Fruit fly (Drosophila melanogaster): Measurements from ENCODE around the gene Nlp.

Nlp gene

DNA sequence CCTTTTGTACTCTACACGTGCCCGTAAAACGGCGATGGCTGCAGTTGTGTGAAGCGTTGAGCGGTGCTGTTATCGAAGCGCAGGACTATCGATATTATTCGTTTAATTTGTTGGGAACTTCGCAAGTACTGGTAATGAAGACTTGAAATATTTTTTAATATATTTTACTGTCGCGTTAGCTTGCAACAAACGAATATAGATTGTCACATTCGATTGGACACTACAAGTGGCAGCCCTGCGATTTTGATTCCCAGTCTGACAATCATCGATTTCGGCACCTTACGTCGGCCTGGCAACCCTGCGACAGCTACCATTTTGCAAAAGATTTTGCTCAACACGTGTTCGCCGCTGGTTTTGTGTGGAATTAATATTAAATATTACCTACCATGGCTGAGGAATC, at the start of gene Nlp, which contains the start of gene Nph (continued):
- TF ChIP-seq bbx (GFP tag; IDR thresholded peaks at IDR 0.05; ENCODE audit: partially characterized antibody) (peak; percentile 76), dmrt99B (tag; optimal IDR thresholded peaks at IDR 0.05) (no peak), Nf-YA (GFP tag; IDR thresholded peaks at IDR 0.05) (no peak), Ptx1 (GFP tag; IDR thresholded peaks at IDR 0.05) (no peak), Oli (tag; optimal IDR thresholded peaks at IDR 0.05) (no peak), vfl (GFP tag; optimal IDR thresholded peaks at IDR 0.05) (no peak), gt (GFP tag; IDR thresholded peaks at IDR 0.05) (no peak), en (GFP tag; optimal IDR thresholded peaks at IDR 0.05) (no peak), CG15601 (tag; optimal IDR thresholded peaks at IDR 0.05) (peak; percentile 5), nerfin-1 (tag; optimal IDR thresholded peaks at IDR 0.05) (no peak), Sry-β (GFP tag; optimal IDR thresholded peaks at IDR 0.05) (no peak), sc (optimal IDR thresholded peaks at IDR 0.05) (no peak), sc (GFP tag; optimal IDR thresholded peaks at IDR 0.05) (no peak), CG6765 (GFP tag; optimal IDR thresholded peaks at IDR 0.05) (no peak), Atf6 (GFP tag; IDR thresholded peaks at IDR 0.05) (no peak), pb (GFP tag; optimal IDR thresholded peaks at IDR 0.05) (no peak), Hr78 (GFP tag; optimal IDR thresholded peaks at IDR 0.05) (no peak), CG6254 (GFP tag; optimal IDR thresholded peaks at IDR 0.05) (no peak), esg (GFP tag; conservative IDR thresholded peaks at IDR 0.05) (no peak), CG10321 (GFP tag; IDR thresholded peaks at IDR 0.05) (no peak), Lpt (GFP tag; optimal IDR thresholded peaks at IDR 0.05) (no peak), HmgD (GFP tag; optimal IDR thresholded peaks at IDR 0.05) (no peak), bsh (GFP tag; optimal IDR thresholded peaks at IDR 0.05) (peak in 1 of 2 experiments; percentile 19), CG9727 (GFP tag; optimal IDR thresholded peaks at IDR 0.05) (no peak), CG4707 (GFP tag; optimal IDR thresholded peaks at IDR 0.05) (no peak), fd96Cb (tag; optimal IDR thresholded peaks at IDR 0.05) (no peak), fd64A (GFP tag; optimal IDR thresholded peaks at IDR 0.05) (no peak), kay (GFP tag; optimal IDR thresholded peaks at IDR 0.05) (no peak), unc-4 (GFP tag; IDR thresholded peaks at IDR 0.05; ENCODE audit: partially characterized antibody) (peak; percentile 90), Sry-δ (GFP tag; optimal IDR thresholded peaks at IDR 0.05) (peak; percentile 81), CG15269 (tag; optimal IDR thresholded peaks at IDR 0.05) (no peak), CG7786 (GFP tag; optimal IDR thresholded peaks at IDR 0.05) (peak; percentile 7), Ssrp (tag; optimal IDR thresholded peaks at IDR 0.05) (no peak), ewg (GFP tag; optimal IDR thresholded peaks at IDR 0.05) (no peak), Opbp (GFP tag; IDR thresholded peaks at IDR 0.05; ENCODE audit: partially characterized antibody) (peak; percentile 76), dati (GFP tag; IDR thresholded peaks at IDR 0.05) (no peak), scrt (GFP tag; optimal IDR thresholded peaks at IDR 0.05) (peak; percentile 75), CG10274 (GFP tag; optimal IDR thresholded peaks at IDR 0.05) (no peak), TFAM (GFP tag; optimal IDR thresholded peaks at IDR 0.05) (no peak), CG4282 (GFP tag; optimal IDR thresholded peaks at IDR 0.05) (no peak), Nf-YC (tag; optimal IDR thresholded peaks at IDR 0.05) (peak; percentile 39), inv (GFP tag; IDR thresholded peaks at IDR 0.05; ENCODE audit: partially characterized antibody) (peak; percentile 70), mld (GFP tag; IDR thresholded peaks at IDR 0.05; ENCODE audit: partially characterized antibody) (peak; percentile 56; the same call in 1 of the 3 replicates), CG1233 (GFP tag; optimal IDR thresholded peaks at IDR 0.05) (no peak), ind (GFP tag; optimal IDR thresholded peaks at IDR 0.05) (peak; percentile 13), her (GFP tag; optimal IDR thresholded peaks at IDR 0.05) (no peak), tap (tag; optimal IDR thresholded peaks at IDR 0.05) (no peak), CG8388 (GFP tag; optimal IDR thresholded peaks at IDR 0.05) (no peak), CG11247 (GFP tag; IDR thresholded peaks at IDR 0.05) (no peak), oc (tag; optimal IDR thresholded peaks at IDR 0.05) (no peak), slou (GFP tag; optimal IDR thresholded peaks at IDR 0.05) (no peak)

All from whole organism, embryonic.